Worm (Caenorhabditis elegans): ENCODE measurements around the gene slc-25A29.

DNA sequence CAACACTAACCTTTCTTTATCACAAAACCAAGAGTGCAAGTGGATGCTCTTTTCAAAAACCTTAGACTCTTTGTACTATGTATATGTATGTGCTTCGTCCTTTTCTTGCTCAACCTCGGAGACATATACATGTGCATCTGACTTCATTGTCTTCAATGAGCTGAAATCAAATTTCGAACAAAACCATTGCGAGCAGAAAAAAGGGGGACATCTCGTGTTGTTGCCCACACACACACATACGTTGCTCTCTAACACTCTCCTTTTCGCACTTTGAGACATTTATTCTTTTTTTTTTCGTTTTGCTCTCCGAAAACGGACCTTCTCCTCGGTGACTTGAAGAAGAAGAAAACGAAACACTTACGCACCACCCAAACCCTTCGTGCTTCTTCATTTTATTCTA, 37.7 kb downstream of the slc-25A29 start:
- TF ChIP-seq flt-1 (GFP tag; IDR thresholded peaks at IDR 0.05) (no peak), ztf-23 (GFP tag; IDR thresholded peaks at IDR 0.05) (no peak), ztf-29 (GFP tag; IDR thresholded peaks at IDR 0.05) (no peak), ref-1 (GFP tag; conservative IDR thresholded peaks at IDR 0.05) (no peak), klf-2 (GFP tag; conservative IDR thresholded peaks at IDR 0.05) (no peak), cog-1 (tag; optimal IDR thresholded peaks at IDR 0.05) (no peak), med-1 (GFP tag; optimal IDR thresholded peaks at IDR 0.05; ENCODE audit: insufficient read depth) (no peak)

All from whole organism, midembryonic.